Worm (Caenorhabditis elegans) whole organism, L1 larva: ENCODE measurements around the gene nhr-63.
A peak's percentile ranks its signal among the peaks of the same experiment; 100 is the strongest.

Experiments used
- C34B4.2 ChIP-seq: sonication (generic microtip); optimal IDR thresholded peaks from 2 replicates; lab custom pipeline; 2017; ENCODE audit warnings: mild to moderate bottlenecking, missing genetic modification characterization, missing compliant biosample characterization
- Y116A8C.19 ChIP-seq: sonication (generic microtip); optimal IDR thresholded peaks from 2 replicates; lab custom pipeline; 2016; ENCODE audit warnings: missing compliant biosample characterization, missing genetic modification characterization, borderline replicate concordance
- aly-2 ChIP-seq: fragments of 150-350 bp; optimal IDR thresholded peaks from 2 replicates; lab custom pipeline; 2014; ENCODE audit warnings: missing biosample characterization, missing genetic modification characterization
- ama-1 ChIP-seq: fragments of 150-350 bp; optimal IDR thresholded peaks from 2 replicates; lab custom pipeline; 2014
- blmp-1 ChIP-seq: fragments of 150-350 bp; optimal IDR thresholded peaks from 2 replicates; lab custom pipeline; 2014; ENCODE audit warnings: missing biosample characterization, missing genetic modification characterization
- ceh-82 ChIP-seq, 3 experiments: fragments of 150-350 bp in 1 of 3; sonication (generic microtip) in 2 of 3; optimal IDR thresholded peaks; 2 replicates each; lab custom pipeline; 2014 to 2017; ENCODE audit warnings: missing biosample characterization in 3 of 3, missing genetic modification characterization in 3 of 3
- dsc-1 ChIP-seq: sonication (generic microtip); optimal IDR thresholded peaks from 2 replicates; lab custom pipeline; 2016; ENCODE audit warnings: mild to moderate bottlenecking, missing genetic modification characterization, missing compliant biosample characterization
- efl-1 ChIP-seq, 4 experiments: fragments of 150-350 bp; optimal IDR thresholded peaks in 3 of 4; peaks in 1 of 4; 1 replicate in 1 of 4; 2 replicates in 3 of 4; lab custom pipeline; 2014; ENCODE audit warnings: missing biosample characterization in 2 of 4, missing genetic modification characterization in 2 of 4, missing genetic modification reagents in 2 of 4
- efl-3 ChIP-seq: fragments of 200-800 bp; sonication (Bioruptor generic); optimal IDR thresholded peaks from 2 replicates; lab custom pipeline; 2018; ENCODE audit warnings: mild to moderate bottlenecking, missing genetic modification characterization, missing compliant biosample characterization
- egl-13 ChIP-seq: sonication (generic microtip); optimal IDR thresholded peaks from 2 replicates; lab custom pipeline; 2016; ENCODE audit warnings: missing genotype, missing genetic modification reagents, missing genetic modification characterization, missing compliant biosample characterization
- elt-2 ChIP-seq: sonication (generic microtip); optimal IDR thresholded peaks from 2 replicates; lab custom pipeline; 2016; ENCODE audit warnings: missing genetic modification characterization, mild to moderate bottlenecking, inconsistent platforms, missing compliant biosample characterization, missing genetic modification reagents
- fkh-10 ChIP-seq: sonication (generic microtip); optimal IDR thresholded peaks from 2 replicates; lab custom pipeline; 2017; ENCODE audit warnings: missing biosample characterization, missing genetic modification reagents, missing genetic modification characterization
- grh-1 ChIP-seq: fragments of 200-800 bp; sonication (Bioruptor generic); IDR thresholded peaks from 2 replicates; pipeline ENCODE4 v1.3.6; 2022; ENCODE audit warnings: missing genetic modification reagents, missing genetic modification characterization, missing compliant biosample characterization
- hlh-17 ChIP-seq: fragments of 200-800 bp; sonication (Bioruptor generic); optimal IDR thresholded peaks from 2 replicates; lab custom pipeline; 2018; ENCODE audit warnings: missing genetic modification characterization, mild to moderate bottlenecking, missing compliant biosample characterization, moderate library complexity, borderline replicate concordance
- hlh-4 ChIP-seq: sonication (generic microtip); optimal IDR thresholded peaks from 2 replicates; lab custom pipeline; 2016; ENCODE audit warnings: mild to moderate bottlenecking, missing genetic modification characterization, missing compliant biosample characterization
- hpl-2 ChIP-seq: fragments of 150-350 bp; optimal IDR thresholded peaks from 2 replicates; lab custom pipeline; 2014; ENCODE audit warnings: missing biosample characterization, missing genetic modification reagents, missing genetic modification characterization
- isw-1 ChIP-seq: fragments of 200-800 bp; sonication (Bioruptor generic); IDR thresholded peaks from 2 replicates; pipeline ENCODE4 v1.3.6; 2022; ENCODE audit warnings: missing genetic modification characterization, missing compliant biosample characterization
- lin-14 ChIP-seq: fragments of 200-800 bp; sonication (Bioruptor generic); optimal IDR thresholded peaks from 2 replicates; lab custom pipeline; 2018; ENCODE audit warnings: mild to moderate bottlenecking, missing genetic modification characterization, moderate library complexity, missing compliant biosample characterization
- lin-35 ChIP-seq, 2 experiments: fragments of 150-350 bp; optimal IDR thresholded peaks; 2 replicates each; lab custom pipeline; 2014; ENCODE audit warnings: missing biosample characterization in 2 of 2, missing genetic modification characterization in 2 of 2, missing genetic modification reagents in 2 of 2
- mdl-1 ChIP-seq, 2 experiments: fragments of 150-350 bp; optimal IDR thresholded peaks; 2 replicates each; lab custom pipeline; 2014 to 2017; ENCODE audit warnings: missing biosample characterization in 2 of 2, missing genetic modification characterization in 2 of 2, inconsistent platforms in 1 of 2
- mef-2 ChIP-seq: fragments of 150-350 bp; optimal IDR thresholded peaks from 2 replicates; lab custom pipeline; 2014; ENCODE audit warnings: missing biosample characterization, missing genetic modification characterization
- mep-1 ChIP-seq: fragments of 150-350 bp; optimal IDR thresholded peaks from 2 replicates; lab custom pipeline; 2014; ENCODE audit warnings: missing biosample characterization, missing genetic modification characterization
- nhr-19 ChIP-seq: fragments of 200-800 bp; sonication (Bioruptor generic); conservative IDR thresholded peaks from 2 replicates; pipeline ENCODE4 v1.3.6; 2022; ENCODE audit warnings: missing genetic modification characterization, missing compliant biosample characterization
- nhr-20 ChIP-seq: sonication (generic microtip); optimal IDR thresholded peaks from 2 replicates; lab custom pipeline; 2016; ENCODE audit warnings: mild to moderate bottlenecking, missing genetic modification characterization, missing compliant biosample characterization
- nhr-71 ChIP-seq: sonication (generic microtip); optimal IDR thresholded peaks from 2 replicates; lab custom pipeline; 2016; ENCODE audit warnings: mild to moderate bottlenecking, missing genetic modification characterization, moderate library complexity, missing compliant biosample characterization
- nhr-85 ChIP-seq: sonication (generic microtip); peaks from one replicate; lab custom pipeline; 2016; ENCODE audit warnings: missing genetic modification characterization, inconsistent platforms, missing compliant biosample characterization
- nhr-90 ChIP-seq: sonication (generic microtip); optimal IDR thresholded peaks from 2 replicates; lab custom pipeline; 2016; ENCODE audit warnings: mild to moderate bottlenecking, missing genetic modification characterization, missing compliant biosample characterization; ENCODE audit not compliant: poor library complexity
- pax-3 ChIP-seq: fragments of 200-800 bp; sonication (Bioruptor generic); optimal IDR thresholded peaks from 2 replicates; lab custom pipeline; 2018; ENCODE audit warnings: mild to moderate bottlenecking, missing genetic modification characterization, moderate library complexity, missing compliant biosample characterization
- pqm-1 ChIP-seq: sonication (generic microtip); optimal IDR thresholded peaks from 3 replicates; lab custom pipeline; 2017; ENCODE audit warnings: missing biosample characterization, missing genetic modification characterization
- rnt-1 ChIP-seq: sonication (generic microtip); optimal IDR thresholded peaks from 2 replicates; lab custom pipeline; 2016; ENCODE audit warnings: mild to moderate bottlenecking, missing genetic modification characterization, moderate library complexity, missing compliant biosample characterization
- snu-23 ChIP-seq: sonication (generic microtip); optimal IDR thresholded peaks from 2 replicates; lab custom pipeline; 2016; ENCODE audit warnings: missing genetic modification characterization, missing compliant biosample characterization
- sup-37 ChIP-seq: fragments of 200-800 bp; sonication (Bioruptor generic); optimal IDR thresholded peaks from 2 replicates; lab custom pipeline; 2018; ENCODE audit warnings: mild to moderate bottlenecking, missing genetic modification characterization, missing compliant biosample characterization
- tbx-2 ChIP-seq: sonication (generic microtip); optimal IDR thresholded peaks from 2 replicates; lab custom pipeline; 2016; ENCODE audit warnings: missing genetic modification characterization, missing compliant biosample characterization
- unc-130 ChIP-seq: fragments of 150-350 bp; optimal IDR thresholded peaks from 2 replicates; lab custom pipeline; 2017; ENCODE audit warnings: missing biosample characterization, missing genetic modification characterization, inconsistent platforms
- unc-62 ChIP-seq: fragments of 150-350 bp; optimal IDR thresholded peaks from 2 replicates; lab custom pipeline; 2014; ENCODE audit warnings: missing biosample characterization, missing genetic modification reagents, missing genetic modification characterization

The nhr-63 gene

DNA sequence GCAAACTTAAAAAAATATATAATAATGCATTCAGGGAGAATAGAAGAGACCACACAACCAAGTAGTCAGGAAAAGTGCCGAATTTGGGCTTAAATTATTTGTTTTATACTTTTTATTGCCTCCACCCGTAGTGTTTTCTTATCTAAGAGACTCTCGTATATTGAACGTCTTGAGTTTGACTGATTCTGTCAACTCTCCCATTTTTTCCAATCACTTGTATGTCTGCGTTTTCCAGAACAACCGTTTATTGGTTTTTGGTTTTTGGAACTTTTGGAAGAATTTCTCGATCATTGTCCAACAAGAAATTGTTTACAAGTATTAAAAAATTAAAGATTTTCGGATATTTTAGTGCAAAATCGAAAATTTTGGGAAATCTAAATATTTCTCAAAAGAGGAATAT is 41.3 kb downstream of the nhr-63 start:
- TF ChIP-seq egl-13 (tag; lab: Kevin White, UChicago) (no peak), elt-2 (tag; lab: Kevin White, UChicago) (peak; percentile 50), lin-14 (GFP tag; lab: Kevin White, UChicago) (no peak), nhr-71 (tag; lab: Kevin White, UChicago) (peak; percentile 5)

DNA sequence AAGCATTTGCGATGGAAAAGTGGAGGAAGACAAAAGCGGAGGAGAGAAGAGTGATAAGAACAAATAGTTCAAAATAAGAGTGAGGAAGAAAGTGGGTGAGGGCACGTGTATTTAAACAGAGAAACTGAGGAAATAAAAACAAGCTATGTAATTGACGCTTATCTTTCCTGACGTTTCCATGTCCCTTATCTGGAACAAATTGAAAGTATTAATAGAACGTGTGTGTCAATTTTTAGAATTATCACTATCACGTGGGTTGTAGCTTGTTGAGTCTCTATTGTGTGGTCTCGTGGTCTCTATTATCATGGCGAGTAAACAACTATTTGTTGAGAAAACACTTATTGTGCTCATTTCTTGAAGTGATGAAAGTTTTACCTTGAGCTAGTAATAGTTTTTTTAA is 43.4 kb downstream of the nhr-63 start, which contains the start of gene T10C6.15:
Gene T10C6.15, minus strand, starts transcription at position 104 of the 400 bp plus-strand sequence.
- TF ChIP-seq fkh-10 (GFP tag; lab: Kevin White, UChicago), result no peak
- peak; percentile 67 for TF ChIP-seq nhr-20 (tag; lab: Kevin White, UChicago)
- TF ChIP-seq nhr-90 (tag; lab: Kevin White, UChicago), result peak; percentile 63
- no peak for TF ChIP-seq mef-2 (tag; lab: Kevin White, UChicago)
- peak; percentile 32 for TF ChIP-seq nhr-19
- TF ChIP-seq lin-35 (GFP tag; optimal IDR thresholded peaks at IDR 0.05; lab: Kevin White, UChicago), result peak in 1 of 2 experiments; percentile 76
- peak; percentile 58 for TF ChIP-seq hpl-2 (GFP tag; lab: Kevin White, UChicago)
- TF ChIP-seq nhr-71 (tag; lab: Kevin White, UChicago), result peak; percentile 68
- peak; percentile 30 for TF ChIP-seq nhr-85
- TF ChIP-seq efl-1 (optimal IDR thresholded peaks at IDR 0.05; lab: Kevin White, UChicago), result no peak
- TF ChIP-seq efl-1 (GFP tag; optimal IDR thresholded peaks at IDR 0.05 in 1 of 2; lab: Kevin White, UChicago), result peak in 1 of 2 experiments; percentile 87
- peak; percentile 99 for TF ChIP-seq elt-2 (tag; lab: Kevin White, UChicago)
- TF ChIP-seq tbx-2 (tag; lab: Kevin White, UChicago), result no peak
- peak; percentile 49 for TF ChIP-seq pax-3 (tag; lab: Kevin White, UChicago)
- peak in 1 of 2 experiments; percentile 50 for TF ChIP-seq mdl-1 (tag; optimal IDR thresholded peaks at IDR 0.05; lab: Kevin White, UChicago)

DNA sequence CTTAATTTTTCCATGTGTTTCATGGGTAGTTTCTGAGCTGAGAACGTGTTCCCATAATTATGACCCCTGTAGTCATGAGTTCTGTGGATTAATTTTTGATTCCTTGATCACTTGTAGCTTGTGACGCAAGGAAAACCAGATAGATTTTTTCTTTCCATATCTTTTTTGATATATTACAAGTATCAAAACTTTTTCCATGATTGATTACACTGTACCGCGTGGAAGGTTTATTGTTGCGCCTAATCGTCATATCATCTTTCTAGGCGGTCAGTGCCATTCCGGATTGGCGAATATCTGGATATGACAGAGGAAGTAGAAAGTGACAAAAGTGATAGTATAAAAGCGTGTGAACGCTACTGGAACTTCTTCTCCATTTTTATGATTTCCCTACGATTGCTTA is 44.2 kb downstream of the nhr-63 start, which contains the start of gene ZK285.2:
Gene ZK285.2, plus strand, starts transcription at position 301 of the 400 bp plus-strand sequence.
- TF ChIP-seq unc-62 (GFP tag; lab: Kevin White, UChicago) (no peak), blmp-1 (tag; lab: Kevin White, UChicago) (peak; percentile 31), efl-1 (optimal IDR thresholded peaks at IDR 0.05; lab: Kevin White, UChicago) (no peak), efl-1 (GFP tag; optimal IDR thresholded peaks at IDR 0.05 in 1 of 2; lab: Kevin White, UChicago) (peak in 1 of 2 experiments; percentile 16), ama-1 (no peak), rnt-1 (no peak)

DNA sequence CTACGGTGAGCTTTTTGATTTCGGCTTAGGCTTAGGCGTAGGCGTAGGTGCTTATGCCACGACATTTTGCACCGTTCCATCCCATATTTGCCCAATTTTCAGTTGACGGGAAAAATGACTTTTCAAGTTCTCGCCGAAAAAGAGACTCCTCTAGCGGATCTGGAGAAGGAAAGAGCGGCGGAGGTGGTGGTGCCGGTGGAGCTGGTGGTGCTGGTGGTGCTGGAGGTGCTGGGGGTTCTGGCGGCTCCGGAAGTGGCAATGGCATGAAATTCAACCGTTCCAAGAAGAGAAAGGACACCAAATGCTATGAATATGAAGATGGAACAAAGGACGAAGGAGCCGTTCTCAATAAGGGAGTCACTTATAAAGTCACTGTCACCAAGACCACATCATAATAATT is 44.7 kb downstream of the nhr-63 start:
- TF ChIP-seq ceh-82 (tag; optimal IDR thresholded peaks at IDR 0.05; lab: Kevin White, UChicago) (no peak), Y116A8C.19 (tag; lab: Kevin White, UChicago) (no peak), efl-3 (GFP tag; lab: Kevin White, UChicago) (no peak), hlh-17 (GFP tag; lab: Kevin White, UChicago) (no peak), sup-37 (GFP tag; lab: Kevin White, UChicago) (no peak), hlh-4 (tag; lab: Kevin White, UChicago) (no peak)

DNA sequence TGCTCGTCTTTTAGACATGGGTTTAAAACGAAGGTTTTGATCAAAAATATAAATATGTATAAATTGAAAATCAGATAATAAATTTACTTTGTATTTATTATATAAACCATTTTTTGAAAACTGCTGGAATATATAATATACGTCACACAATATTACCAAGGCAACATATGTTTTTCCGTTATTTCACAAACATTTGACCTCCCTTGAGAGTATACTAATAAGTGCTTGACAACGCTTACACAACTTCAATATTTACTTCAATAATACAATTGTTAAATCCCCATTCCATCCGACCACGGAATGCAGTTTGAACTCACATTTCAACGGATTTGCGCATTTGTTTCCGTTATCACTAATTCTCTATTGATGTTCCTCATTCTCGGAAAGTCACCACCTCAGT is 45.1 kb downstream of the nhr-63 start, which contains the start of gene str-198:
Gene str-198, plus strand, starts transcription at position 301 of the 400 bp plus-strand sequence.
- TF ChIP-seq egl-13 (tag; lab: Kevin White, UChicago) (no peak), mep-1 (tag; lab: Kevin White, UChicago) (no peak), snu-23 (no peak), efl-3 (GFP tag; lab: Kevin White, UChicago) (no peak), tbx-2 (tag; lab: Kevin White, UChicago) (no peak), fkh-10 (GFP tag; lab: Kevin White, UChicago) (no peak), C34B4.2 (tag; lab: Kevin White, UChicago) (no peak), elt-2 (tag; lab: Kevin White, UChicago) (no peak), pqm-1 (tag; lab: Kevin White, UChicago) (no peak), isw-1 (GFP tag; lab: Robert Waterston, UW) (no peak), hpl-2 (GFP tag; lab: Kevin White, UChicago) (no peak), ceh-82 (tag; optimal IDR thresholded peaks at IDR 0.05; lab: Kevin White, UChicago) (no peak), mef-2 (tag; lab: Kevin White, UChicago) (no peak), unc-130 (tag; lab: Kevin White, UChicago) (no peak), dsc-1 (no peak), aly-2 (no peak), grh-1 (GFP tag; lab: Robert Waterston, UW) (no peak)
